Fruit fly (Drosophila melanogaster) whole organism, embryonic: ENCODE data around the gene Arl5.

Experiments used
- Ada2b ChIP-seq: fragments of 200-800 bp; sonication (Bioruptor generic); IDR thresholded peaks from 2 replicates; pipeline ENCODE4 v1.3.6; 2022; ENCODE audit warnings: missing biosample characterization, missing genetic modification characterization
- CG11695 ChIP-seq: fragments of 200-800 bp; sonication (Bioruptor generic); IDR thresholded peaks from 3 replicates; pipeline ENCODE4 v1.3.6; 2022; ENCODE audit warnings: missing biosample characterization, missing genetic modification characterization
- CG12299 ChIP-seq: fragments of 200-800 bp; sonication (Bioruptor generic); optimal IDR thresholded peaks from 2 replicates; lab custom pipeline; 2018; ENCODE audit warnings: missing biosample characterization, mild to moderate bottlenecking, missing genetic modification characterization
- CG14667 ChIP-seq: fragments of 200-800 bp; sonication (Bioruptor generic); IDR thresholded peaks from 2 replicates; pipeline ENCODE4 v1.3.6; 2022; ENCODE audit warnings: missing biosample characterization, missing genetic modification characterization
- CG14965 ChIP-seq: fragments of 200-800 bp; sonication (Bioruptor generic); optimal IDR thresholded peaks from 2 replicates; lab custom pipeline; 2016; ENCODE audit warnings: missing biosample characterization, missing genetic modification characterization, borderline replicate concordance
- CG17328 ChIP-seq: fragments of 200-800 bp; sonication (Bioruptor generic); IDR thresholded peaks from 2 replicates; pipeline ENCODE4 v1.3.6; 2022; ENCODE audit warnings: missing biosample characterization, missing genetic modification characterization
- CG17361 ChIP-seq: fragments of 200-800 bp; sonication (Bioruptor generic); IDR thresholded peaks from 3 replicates; pipeline ENCODE4 v1.3.6; 2022; ENCODE audit warnings: missing biosample characterization, missing genetic modification characterization
- CG1792 ChIP-seq: fragments of 200-800 bp; sonication (Bioruptor generic); optimal IDR thresholded peaks from 2 replicates; lab custom pipeline; 2016; ENCODE audit warnings: missing biosample characterization, missing genetic modification characterization
- CG2129 ChIP-seq: fragments of 200-800 bp; sonication (Bioruptor generic); IDR thresholded peaks from 2 replicates; pipeline ENCODE4 v1.3.6; 2022; ENCODE audit warnings: missing biosample characterization, missing genetic modification characterization; ENCODE audit not compliant: partially characterized antibody
- CG2199 ChIP-seq: fragments of 200-800 bp; sonication (Bioruptor generic); IDR thresholded peaks from 3 replicates; pipeline ENCODE4 v1.3.6; 2022; ENCODE audit warnings: missing biosample characterization, missing genetic modification characterization
- CG2202 ChIP-seq: fragments of 200-800 bp; sonication (Bioruptor generic); optimal IDR thresholded peaks from 2 replicates; lab custom pipeline; 2018; ENCODE audit warnings: missing biosample characterization, mild to moderate bottlenecking, missing genetic modification characterization
- CG2875 ChIP-seq: fragments of 200-800 bp; sonication (Bioruptor generic); optimal IDR thresholded peaks from 2 replicates; lab custom pipeline; 2017; ENCODE audit warnings: missing biosample characterization, mild to moderate bottlenecking, missing genetic modification characterization, missing genetic modification reagents
- CG31441 ChIP-seq: fragments of 200-800 bp; sonication (Bioruptor generic); IDR thresholded peaks from 2 replicates; pipeline ENCODE4 v1.3.6; 2022; ENCODE audit warnings: missing biosample characterization, missing genetic modification characterization
- CG42726 ChIP-seq: fragments of 200-800 bp; sonication (Bioruptor generic); IDR thresholded peaks from 2 replicates; pipeline ENCODE4 v1.3.6; 2022; ENCODE audit warnings: missing biosample characterization, missing genetic modification characterization; ENCODE audit not compliant: partially characterized antibody
- CG4282 ChIP-seq: fragments of 200-800 bp; sonication (Bioruptor generic); optimal IDR thresholded peaks from 2 replicates; lab custom pipeline; 2016; ENCODE audit warnings: missing biosample characterization, missing genetic modification characterization
- CG4820 ChIP-seq: fragments of 200-800 bp; sonication (Bioruptor generic); optimal IDR thresholded peaks from 3 replicates; lab custom pipeline; 2016; ENCODE audit warnings: missing biosample characterization, missing genetic modification characterization
- CG6654 ChIP-seq: fragments of 200-800 bp; sonication (Bioruptor generic); optimal IDR thresholded peaks from 2 replicates; lab custom pipeline; 2017; ENCODE audit warnings: missing biosample characterization, mild to moderate bottlenecking, missing genetic modification characterization
- CG6765 ChIP-seq: fragments of 200-800 bp; sonication (Bioruptor generic); optimal IDR thresholded peaks from 3 replicates; lab custom pipeline; 2017; ENCODE audit warnings: missing biosample characterization, mild to moderate bottlenecking, missing genetic modification characterization
- CG6854 ChIP-seq: fragments of 200-800 bp; sonication (Bioruptor generic); optimal IDR thresholded peaks from 3 replicates; lab custom pipeline; 2017; ENCODE audit warnings: missing biosample characterization, mild to moderate bottlenecking, missing genetic modification characterization
- CG7271 ChIP-seq: fragments of 200-800 bp; sonication (Bioruptor generic); optimal IDR thresholded peaks from 2 replicates; lab custom pipeline; 2018; ENCODE audit warnings: missing biosample characterization, mild to moderate bottlenecking, missing genetic modification characterization, moderate library complexity
- CG7372 ChIP-seq: fragments of 200-800 bp; sonication (Bioruptor generic); IDR thresholded peaks from 2 replicates; pipeline ENCODE4 v1.3.6; 2022; ENCODE audit warnings: missing biosample characterization, missing genetic modification characterization
- CoRest ChIP-seq: fragments of 200-800 bp; sonication (Bioruptor generic); optimal IDR thresholded peaks from 3 replicates; lab custom pipeline; 2018; ENCODE audit warnings: missing biosample characterization, mild to moderate bottlenecking, missing genetic modification characterization, moderate library complexity
- Dip2 ChIP-seq: fragments of 200-800 bp; sonication (Bioruptor generic); IDR thresholded peaks from 2 replicates; pipeline ENCODE4 v1.3.6; 2022; ENCODE audit warnings: missing biosample characterization, missing genetic modification characterization
- HLH4C ChIP-seq: fragments of 200-800 bp; sonication (Bioruptor generic); IDR thresholded peaks from 3 replicates; pipeline ENCODE4 v1.3.6; 2022; ENCODE audit warnings: missing biosample characterization, missing genetic modification characterization; ENCODE audit not compliant: partially characterized antibody
- Hand ChIP-seq: fragments of 200-800 bp; sonication (Bioruptor generic); optimal IDR thresholded peaks from 2 replicates; lab custom pipeline; 2017; ENCODE audit warnings: mild to moderate bottlenecking, missing biosample characterization, missing genetic modification reagents, missing genetic modification characterization
- Hmx ChIP-seq: fragments of 200-800 bp; sonication (Bioruptor generic); optimal IDR thresholded peaks from 2 replicates; lab custom pipeline; 2016; ENCODE audit warnings: missing biosample characterization, missing genetic modification characterization
- Hr39 ChIP-seq: fragments of >200 bp; optimal IDR thresholded peaks from 2 replicates; lab custom pipeline; 2017
- NC2α ChIP-seq: fragments of 200-800 bp; sonication (Bioruptor generic); optimal IDR thresholded peaks from 2 replicates; lab custom pipeline; 2016; ENCODE audit warnings: missing biosample characterization, missing genetic modification characterization
- Optix ChIP-seq: fragments of 200-800 bp; sonication (Bioruptor generic); IDR thresholded peaks from 3 replicates; pipeline ENCODE4 v1.3.6; 2022; ENCODE audit warnings: missing biosample characterization, missing genetic modification characterization
- PHDP ChIP-seq: fragments of 200-800 bp; sonication (Bioruptor generic); optimal IDR thresholded peaks from 3 replicates; lab custom pipeline; 2018; ENCODE audit warnings: missing biosample characterization, mild to moderate bottlenecking, missing genetic modification characterization, moderate library complexity
- Sry-δ ChIP-seq: fragments of 200-800 bp; sonication (Bioruptor generic); optimal IDR thresholded peaks from 2 replicates; lab custom pipeline; 2016; ENCODE audit warnings: missing biosample characterization, missing genetic modification characterization
- Ssrp ChIP-seq: fragments of 200-800 bp; sonication (Bioruptor generic); optimal IDR thresholded peaks from 2 replicates; lab custom pipeline; 2018; ENCODE audit warnings: missing biosample characterization, mild to moderate bottlenecking, missing genetic modification characterization, moderate library complexity
- bcd ChIP-seq: fragments of 200-800 bp; sonication (Bioruptor generic); optimal IDR thresholded peaks from 2 replicates; lab custom pipeline; 2017; ENCODE audit warnings: missing biosample characterization, mild to moderate bottlenecking, missing genetic modification characterization
- br ChIP-seq: fragments of >200 bp; optimal IDR thresholded peaks from 2 replicates; lab custom pipeline; 2017
- gfzf ChIP-seq: fragments of 200-800 bp; sonication (Bioruptor generic); optimal IDR thresholded peaks from 2 replicates; lab custom pipeline; 2016; ENCODE audit warnings: missing biosample characterization, mild to moderate bottlenecking, missing genetic modification characterization, moderate library complexity
- gro ChIP-seq: fragments of 200-800 bp; sonication (Bioruptor generic); optimal IDR thresholded peaks from 2 replicates; lab custom pipeline; 2016; ENCODE audit warnings: missing biosample characterization, missing genetic modification characterization
- hkb ChIP-seq, 2 experiments: fragments of 200-800 bp in 1 of 2; fragments of >200 bp in 1 of 2; sonication (Bioruptor generic) in 1 of 2; IDR thresholded peaks in 1 of 2; optimal IDR thresholded peaks in 1 of 2; 2 replicates each; pipeline versions ENCODE4 v1.3.6 to Lab custom; 2017 to 2022; ENCODE audit warnings: missing biosample characterization in 1 of 2, missing genetic modification characterization in 1 of 2
- hth ChIP-seq: fragments of >200 bp; optimal IDR thresholded peaks from 2 replicates; lab custom pipeline; 2017; ENCODE audit warnings: inconsistent platforms
- lola ChIP-seq, 3 experiments: fragments of >200 bp in 2 of 3; fragments of 200-800 bp in 1 of 3; sonication (Bioruptor generic) in 1 of 3; optimal IDR thresholded peaks; 2 replicates each; lab custom pipeline; 2017 to 2019; ENCODE audit warnings: missing biosample characterization in 3 of 3, missing genetic modification characterization in 3 of 3, mild to moderate bottlenecking in 1 of 3, moderate library complexity in 1 of 3
- otp ChIP-seq: fragments of 200-800 bp; sonication (Bioruptor generic); IDR thresholded peaks from 3 replicates; pipeline ENCODE4, ENCODE4 v1.3.6; 2022; ENCODE audit warnings: missing biosample characterization, missing genetic modification characterization
- pb ChIP-seq: fragments of 200-800 bp; sonication (Bioruptor generic); optimal IDR thresholded peaks from 3 replicates; lab custom pipeline; 2016; ENCODE audit warnings: missing biosample characterization, missing genetic modification characterization
- scrt ChIP-seq: fragments of 200-800 bp; sonication (Bioruptor generic); optimal IDR thresholded peaks from 2 replicates; lab custom pipeline; 2018; ENCODE audit warnings: missing biosample characterization, mild to moderate bottlenecking, missing genetic modification characterization, moderate library complexity
- sd ChIP-seq: fragments of 200-800 bp; sonication (Bioruptor generic); optimal IDR thresholded peaks from 3 replicates; lab custom pipeline; 2018; ENCODE audit warnings: missing biosample characterization, mild to moderate bottlenecking, missing genetic modification characterization, moderate library complexity
- seq ChIP-seq: fragments of 200-800 bp; sonication (Bioruptor generic); IDR thresholded peaks from 2 replicates; pipeline ENCODE4 v1.3.6; 2022; ENCODE audit warnings: missing biosample characterization, missing genetic modification characterization
- trh ChIP-seq: fragments of 200-800 bp; sonication (Bioruptor generic); optimal IDR thresholded peaks from 2 replicates; lab custom pipeline; 2016; ENCODE audit warnings: missing biosample characterization, missing genetic modification characterization
- tx ChIP-seq: fragments of 200-800 bp; sonication (Bioruptor generic); optimal IDR thresholded peaks from 2 replicates; lab custom pipeline; 2016; ENCODE audit warnings: missing biosample characterization, missing genetic modification characterization
- usp ChIP-seq: fragments of >200 bp; optimal IDR thresholded peaks from 2 replicates; lab custom pipeline; 2017; ENCODE audit warnings: missing biosample characterization, missing genetic modification characterization
- zf30C ChIP-seq: fragments of 200-800 bp; sonication (Bioruptor generic); optimal IDR thresholded peaks from 3 replicates; lab custom pipeline; 2018; ENCODE audit warnings: missing biosample characterization, mild to moderate bottlenecking, missing genetic modification characterization
- zfh2 ChIP-seq: fragments of 200-800 bp; sonication (Bioruptor generic); optimal IDR thresholded peaks from 2 replicates; lab custom pipeline; 2016; ENCODE audit warnings: missing biosample characterization, missing genetic modification characterization

Gene Arl5

DNA sequence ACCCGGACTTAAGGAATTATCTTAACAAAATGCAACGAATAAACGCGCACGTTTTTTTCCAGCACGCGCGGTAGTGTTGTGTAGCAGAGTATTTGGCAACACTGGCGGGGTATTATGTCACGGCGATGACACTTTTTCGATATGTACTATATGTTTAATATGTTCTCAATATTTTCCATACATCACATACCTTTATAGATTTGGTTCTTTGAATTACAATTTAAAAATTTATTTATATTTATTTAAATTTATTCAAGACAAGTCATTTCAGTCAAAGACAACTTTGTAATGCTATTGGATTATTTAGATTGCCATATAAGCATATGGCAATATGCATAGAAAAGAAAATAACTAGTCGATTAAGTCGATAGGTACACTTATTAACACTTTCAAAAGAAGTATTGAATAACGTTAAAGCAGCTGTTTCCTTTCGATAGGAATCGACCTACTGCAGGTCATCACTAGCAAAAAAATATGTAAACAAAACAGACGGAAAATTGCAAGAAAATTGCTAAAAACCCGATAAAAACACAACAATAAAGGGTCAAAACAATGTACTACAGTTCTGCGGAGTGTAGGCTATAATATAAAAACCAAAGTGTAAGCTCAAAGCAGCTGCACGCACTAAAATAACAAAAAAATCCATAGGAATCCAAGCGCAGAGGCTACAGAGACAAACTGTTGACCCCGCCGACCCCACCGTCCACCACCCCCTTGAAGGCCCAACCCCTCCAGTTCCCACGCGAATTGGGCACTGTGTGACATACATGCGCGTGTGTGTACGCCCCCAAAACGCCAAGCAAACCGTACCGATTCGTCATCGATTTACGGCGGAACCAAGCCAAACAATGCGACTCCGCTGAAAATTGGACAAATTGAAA is 46.7 kb upstream of the Arl5 start, which contains the start of the genes CG7182 and GAPcenA (continued):
- TF ChIP-seq CG2199 (GFP tag; lab: Robert Waterston, UW) (no peak), Hr39 (no peak), CG7271 (tag; lab: Kevin White, UChicago) (peak; percentile 39), CG12299 (tag; lab: Kevin White, UChicago) (peak; percentile 33), CG14667 (GFP tag; lab: Robert Waterston, UW) (no peak), CG6654 (GFP tag; lab: Kevin White, UChicago) (peak; percentile 22), PHDP (tag; lab: Kevin White, UChicago) (peak; percentile 74), CG14965 (GFP tag; lab: Kevin White, UChicago) (no peak), otp (GFP tag; lab: Robert Waterston, UW) (no peak), Sry-δ (GFP tag; lab: Kevin White, UChicago) (peak; percentile 86), zf30C (GFP tag; lab: Kevin White, UChicago) (no peak), Hand (GFP tag; lab: Kevin White, UChicago) (peak; percentile 8), CG42726 (GFP tag; lab: Robert Waterston, UW) (no peak), trh (GFP tag; lab: Kevin White, UChicago) (peak; percentile 20), CG17328 (GFP tag; lab: Robert Waterston, UW) (no peak), NC2α (no peak), CG31441 (GFP tag; lab: Robert Waterston, UW) (no peak; the same call in 1 of the 2 replicates), CG2202 (tag; lab: Kevin White, UChicago) (peak; percentile 23), CG6765 (GFP tag; lab: Kevin White, UChicago) (peak; percentile 24), Hmx (GFP tag; lab: Kevin White, UChicago) (no peak), CoRest (tag; lab: Kevin White, UChicago) (peak; percentile 86), Dip2 (GFP tag; lab: Robert Waterston, UW) (no peak), CG2129 (GFP tag; lab: Robert Waterston, UW) (0 out of 2 replicates have a peak, but pooled peaks have one; percentile 31), HLH4C (GFP tag; lab: Robert Waterston, UW) (peak; percentile 59; the same call in 2 of the 3 replicates), CG2875 (GFP tag; lab: Kevin White, UChicago) (no peak), CG4282 (GFP tag; lab: Kevin White, UChicago) (peak; percentile 3), CG11695 (GFP tag; lab: Robert Waterston, UW) (no peak), br (lab: Kevin White, UChicago) (no peak), pb (no peak), gro (GFP tag; lab: Kevin White, UChicago) (no peak), hkb (optimal IDR thresholded peaks at IDR 0.05; lab: Kevin White, UChicago) (no peak), hkb (GFP tag; IDR thresholded peaks at IDR 0.05; lab: Robert Waterston, UW) (no peak), gfzf (GFP tag; lab: Kevin White, UChicago) (no peak), CG1792 (no peak), CG7372 (GFP tag; lab: Robert Waterston, UW) (no peak; the same call in 1 of the 2 replicates), zfh2 (GFP tag; lab: Kevin White, UChicago) (peak; percentile 41), Optix (GFP tag; lab: Robert Waterston, UW) (no peak), CG17361 (no peak; the same call in none of the 3 replicates), scrt (GFP tag; lab: Kevin White, UChicago) (peak; percentile 48), Ssrp (tag; lab: Kevin White, UChicago) (peak; percentile 52), sd (tag; lab: Kevin White, UChicago) (peak; percentile 33), seq (GFP tag; lab: Robert Waterston, UW) (no peak), bcd (peak; percentile 68), hth (lab: Kevin White, UChicago) (no peak), lola (GFP tag; optimal IDR thresholded peaks at IDR 0.05; lab: Kevin White, UChicago) (peak in 1 of 3 experiments; percentile 77), CG4820 (GFP tag; lab: Kevin White, UChicago) (peak; percentile 59), Ada2b (0 out of 2 replicates have a peak, but pooled peaks have one; percentile 5), CG6854 (no peak), usp (no peak), tx (GFP tag; lab: Kevin White, UChicago) (no peak)
